Fruit fly (Drosophila melanogaster) whole organism, embryonic: Measurements from ENCODE around the gene CG14339.

ENCODE experiments used
- Atf-2 ChIP-seq: fragments of 200-800 bp; sonication (Bioruptor generic); optimal IDR thresholded peaks from 2 replicates; lab custom pipeline; 2016; ENCODE audit warnings: missing biosample characterization, missing genetic modification characterization
- CG10321 ChIP-seq: fragments of 200-800 bp; sonication (Bioruptor generic); IDR thresholded peaks from 2 replicates; pipeline ENCODE4 v1.3.6; 2022; ENCODE audit warnings: missing biosample characterization, missing genetic modification characterization
- CG11723 ChIP-seq: fragments of 200-800 bp; sonication (Bioruptor generic); optimal IDR thresholded peaks from 2 replicates; lab custom pipeline; 2017; ENCODE audit warnings: missing biosample characterization, mild to moderate bottlenecking, missing genetic modification characterization
- CG12071 ChIP-seq: fragments of 200-800 bp; sonication (Bioruptor generic); optimal IDR thresholded peaks from 3 replicates; lab custom pipeline; 2018; ENCODE audit warnings: missing biosample characterization, mild to moderate bottlenecking, missing genetic modification characterization
- CG12104 ChIP-seq: fragments of 200-800 bp; sonication (Bioruptor generic); optimal IDR thresholded peaks from 3 replicates; lab custom pipeline; 2016; ENCODE audit warnings: missing biosample characterization, missing genetic modification characterization
- CG12299 ChIP-seq: fragments of 200-800 bp; sonication (Bioruptor generic); optimal IDR thresholded peaks from 2 replicates; lab custom pipeline; 2018; ENCODE audit warnings: missing biosample characterization, mild to moderate bottlenecking, missing genetic modification characterization
- CG15269 ChIP-seq: fragments of 200-800 bp; sonication (Bioruptor generic); optimal IDR thresholded peaks from 2 replicates; lab custom pipeline; 2018; ENCODE audit warnings: missing biosample characterization, mild to moderate bottlenecking, missing genetic modification characterization, moderate library complexity
- CG17802 ChIP-seq: fragments of 200-800 bp; sonication (Bioruptor generic); optimal IDR thresholded peaks from 2 replicates; lab custom pipeline; 2018; ENCODE audit warnings: missing biosample characterization, mild to moderate bottlenecking, missing genetic modification characterization, moderate library complexity
- CG18764 ChIP-seq: fragments of 200-800 bp; sonication (Bioruptor generic); optimal IDR thresholded peaks from 3 replicates; lab custom pipeline; 2016; ENCODE audit warnings: missing biosample characterization, missing genetic modification characterization
- CG2678 ChIP-seq: fragments of 200-800 bp; sonication (Bioruptor generic); optimal IDR thresholded peaks from 3 replicates; lab custom pipeline; 2019; ENCODE audit warnings: missing biosample characterization, mild to moderate bottlenecking, missing genetic modification characterization, moderate library complexity
- CG3726 ChIP-seq: fragments of 200-800 bp; sonication (Bioruptor generic); IDR thresholded peaks from 3 replicates; pipeline ENCODE4, ENCODE4 v1.3.6; 2022; ENCODE audit warnings: missing biosample characterization, missing genetic modification characterization
- CG4360 ChIP-seq: fragments of 200-800 bp; sonication (Bioruptor generic); IDR thresholded peaks from 2 replicates; pipeline ENCODE4 v1.3.6; 2022; ENCODE audit warnings: missing biosample characterization, missing genetic modification characterization
- CG4424 ChIP-seq: fragments of 200-800 bp; sonication (Bioruptor generic); optimal IDR thresholded peaks from 3 replicates; lab custom pipeline; 2016; ENCODE audit warnings: missing biosample characterization, missing genetic modification characterization
- CG4617 ChIP-seq: fragments of 200-800 bp; sonication (Bioruptor generic); optimal IDR thresholded peaks from 3 replicates; lab custom pipeline; 2016; ENCODE audit warnings: missing biosample characterization, missing genetic modification characterization, borderline replicate concordance
- CG8388 ChIP-seq: fragments of 200-800 bp; sonication (Bioruptor generic); optimal IDR thresholded peaks from 2 replicates; lab custom pipeline; 2019; ENCODE audit warnings: missing biosample characterization, mild to moderate bottlenecking, missing genetic modification characterization, moderate library complexity
- CG9437 ChIP-seq: fragments of 200-800 bp; sonication (Bioruptor generic); optimal IDR thresholded peaks from 2 replicates; lab custom pipeline; 2018; ENCODE audit warnings: missing biosample characterization, mild to moderate bottlenecking, missing genetic modification characterization
- CG9797 ChIP-seq: fragments of 200-800 bp; sonication (Bioruptor generic); optimal IDR thresholded peaks from 3 replicates; lab custom pipeline; 2018; ENCODE audit warnings: missing biosample characterization, mild to moderate bottlenecking, missing genetic modification characterization
- CG9932 ChIP-seq: fragments of 200-800 bp; sonication (Bioruptor generic); IDR thresholded peaks from 2 replicates; pipeline ENCODE4 v1.3.6; 2022; ENCODE audit warnings: missing biosample characterization, missing genetic modification characterization
- CkIIα-i1 ChIP-seq: fragments of 200-800 bp; sonication (Bioruptor generic); IDR thresholded peaks from 2 replicates; pipeline ENCODE4 v1.3.6; 2022; ENCODE audit warnings: missing biosample characterization, missing genetic modification characterization
- CoRest ChIP-seq: fragments of 200-800 bp; sonication (Bioruptor generic); optimal IDR thresholded peaks from 3 replicates; lab custom pipeline; 2018; ENCODE audit warnings: missing biosample characterization, mild to moderate bottlenecking, missing genetic modification characterization, moderate library complexity
- Dad ChIP-seq: fragments of 200-800 bp; sonication (Bioruptor generic); optimal IDR thresholded peaks from 3 replicates; lab custom pipeline; 2016; ENCODE audit warnings: missing biosample characterization, missing genetic modification characterization
- Dek ChIP-seq: fragments of 200-800 bp; sonication (Bioruptor generic); optimal IDR thresholded peaks from 3 replicates; lab custom pipeline; 2019; ENCODE audit warnings: missing biosample characterization, mild to moderate bottlenecking, missing genetic modification characterization, moderate library complexity
- Doc2 ChIP-seq: fragments of 200-800 bp; sonication (Bioruptor generic); IDR thresholded peaks from 2 replicates; pipeline ENCODE4 v1.3.6; 2022; ENCODE audit warnings: missing biosample characterization, missing genetic modification characterization
- Drgx ChIP-seq: fragments of 200-800 bp; sonication (Bioruptor generic); IDR thresholded peaks from 2 replicates; pipeline ENCODE4 v1.3.6; 2022; ENCODE audit warnings: missing biosample characterization, missing genetic modification characterization
- Fer2 ChIP-seq: fragments of 200-800 bp; sonication (Bioruptor generic); optimal IDR thresholded peaks from 2 replicates; lab custom pipeline; 2018; ENCODE audit warnings: missing biosample characterization, mild to moderate bottlenecking, missing genetic modification characterization, moderate library complexity
- HLH4C ChIP-seq: fragments of 200-800 bp; sonication (Bioruptor generic); IDR thresholded peaks from 3 replicates; pipeline ENCODE4 v1.3.6; 2022; ENCODE audit warnings: missing biosample characterization, missing genetic modification characterization; ENCODE audit not compliant: partially characterized antibody
- Hr39 ChIP-seq: fragments of >200 bp; optimal IDR thresholded peaks from 2 replicates; lab custom pipeline; 2017
- Hsf ChIP-seq: fragments of 200-800 bp; sonication (Bioruptor generic); optimal IDR thresholded peaks from 3 replicates; lab custom pipeline; 2016; ENCODE audit warnings: missing biosample characterization, missing genetic modification characterization
- NC2α ChIP-seq: fragments of 200-800 bp; sonication (Bioruptor generic); optimal IDR thresholded peaks from 2 replicates; lab custom pipeline; 2016; ENCODE audit warnings: missing biosample characterization, missing genetic modification characterization
- NC2β ChIP-seq: fragments of 200-800 bp; sonication (Bioruptor generic); optimal IDR thresholded peaks from 2 replicates; lab custom pipeline; 2016; ENCODE audit warnings: missing biosample characterization, missing genetic modification characterization
- Poxn ChIP-seq: fragments of 200-800 bp; sonication (Bioruptor generic); IDR thresholded peaks from 2 replicates; pipeline ENCODE4 v1.3.6; 2022; ENCODE audit warnings: missing biosample characterization, missing genetic modification characterization
- Ptx1 ChIP-seq: fragments of 200-800 bp; sonication (Bioruptor generic); IDR thresholded peaks from 2 replicates; pipeline ENCODE4 v1.3.6; 2022; ENCODE audit warnings: missing biosample characterization, missing genetic modification characterization
- Xrp1 ChIP-seq: fragments of 200-800 bp; sonication (Bioruptor generic); IDR thresholded peaks from 2 replicates; pipeline ENCODE4 v1.3.6; 2022; ENCODE audit warnings: missing biosample characterization, missing genetic modification characterization
- ac ChIP-seq: fragments of 200-800 bp; sonication (Bioruptor generic); optimal IDR thresholded peaks from 3 replicates; lab custom pipeline; 2017; ENCODE audit warnings: missing biosample characterization, mild to moderate bottlenecking, missing genetic modification characterization
- btn ChIP-seq: fragments of 200-800 bp; sonication (Bioruptor generic); optimal IDR thresholded peaks from 2 replicates; lab custom pipeline; 2016; ENCODE audit warnings: missing biosample characterization, missing genetic modification characterization
- chif ChIP-seq, 2 experiments: fragments of 200-800 bp; sonication (Bioruptor generic); optimal IDR thresholded peaks; 3 replicates each; lab custom pipeline; 2016; ENCODE audit warnings: missing biosample characterization in 2 of 2, missing genetic modification characterization in 2 of 2
- chinmo ChIP-seq: fragments of 200-800 bp; sonication (Bioruptor generic); IDR thresholded peaks from 4 replicates; pipeline ENCODE4 v1.3.6; 2022; ENCODE audit warnings: missing biosample characterization, missing genetic modification characterization; ENCODE audit not compliant: partially characterized antibody
- onecut ChIP-seq: fragments of 200-800 bp; sonication (Bioruptor generic); IDR thresholded peaks from 2 replicates; pipeline ENCODE4 v1.3.6; 2022; ENCODE audit warnings: missing biosample characterization, missing genetic modification characterization
- otp ChIP-seq: fragments of 200-800 bp; sonication (Bioruptor generic); IDR thresholded peaks from 3 replicates; pipeline ENCODE4, ENCODE4 v1.3.6; 2022; ENCODE audit warnings: missing biosample characterization, missing genetic modification characterization
- pho ChIP-seq: fragments of 200-800 bp; sonication (Bioruptor generic); optimal IDR thresholded peaks from 2 replicates; lab custom pipeline; 2016; ENCODE audit warnings: missing biosample characterization, missing genetic modification characterization
- ranshi ChIP-seq: fragments of 200-800 bp; sonication (Bioruptor generic); IDR thresholded peaks from 2 replicates; pipeline ENCODE4 v1.3.6; 2022; ENCODE audit warnings: missing biosample characterization, missing genetic modification characterization
- row ChIP-seq: fragments of 200-800 bp; sonication (Bioruptor generic); IDR thresholded peaks from 3 replicates; pipeline ENCODE4 v1.3.6; 2022; ENCODE audit warnings: missing biosample characterization, missing genetic modification characterization
- sima ChIP-seq: fragments of 200-800 bp; sonication (Bioruptor generic); optimal IDR thresholded peaks from 2 replicates; lab custom pipeline; 2016; ENCODE audit warnings: missing biosample characterization, missing genetic modification characterization
- sr ChIP-seq: fragments of 200-800 bp; sonication (Bioruptor generic); IDR thresholded peaks from 3 replicates; pipeline ENCODE4 v1.3.6; 2022; ENCODE audit warnings: missing biosample characterization, missing genetic modification characterization
- stc ChIP-seq: fragments of 200-800 bp; sonication (Bioruptor generic); IDR thresholded peaks from 2 replicates; pipeline ENCODE4 v1.3.6; 2022; ENCODE audit warnings: missing biosample characterization, missing genetic modification characterization
- toy ChIP-seq: fragments of 200-800 bp; sonication (Bioruptor generic); IDR thresholded peaks from 2 replicates; pipeline ENCODE4 v1.3.6; 2022; ENCODE audit warnings: missing biosample characterization, missing genetic modification characterization
- unc-4 ChIP-seq: fragments of 200-800 bp; sonication (Bioruptor generic); IDR thresholded peaks from 2 replicates; pipeline ENCODE4 v1.3.6; 2022; ENCODE audit warnings: missing biosample characterization, missing genetic modification characterization; ENCODE audit not compliant: partially characterized antibody
- unpg ChIP-seq: fragments of 200-800 bp; sonication (Bioruptor generic); optimal IDR thresholded peaks from 3 replicates; lab custom pipeline; 2018; ENCODE audit warnings: missing biosample characterization, mild to moderate bottlenecking, missing genetic modification characterization, moderate library complexity
- usp ChIP-seq: fragments of >200 bp; optimal IDR thresholded peaks from 2 replicates; lab custom pipeline; 2017; ENCODE audit warnings: missing biosample characterization, missing genetic modification characterization
- vfl ChIP-seq: fragments of 200-800 bp; sonication (Bioruptor generic); optimal IDR thresholded peaks from 2 replicates; lab custom pipeline; 2016; ENCODE audit warnings: missing biosample characterization, missing genetic modification characterization
- zen ChIP-seq: fragments of 200-800 bp; sonication (Bioruptor generic); optimal IDR thresholded peaks from 3 replicates; lab custom pipeline; 2018; ENCODE audit warnings: missing biosample characterization, mild to moderate bottlenecking, missing genetic modification characterization, moderate library complexity

Gene CG14339

DNA sequence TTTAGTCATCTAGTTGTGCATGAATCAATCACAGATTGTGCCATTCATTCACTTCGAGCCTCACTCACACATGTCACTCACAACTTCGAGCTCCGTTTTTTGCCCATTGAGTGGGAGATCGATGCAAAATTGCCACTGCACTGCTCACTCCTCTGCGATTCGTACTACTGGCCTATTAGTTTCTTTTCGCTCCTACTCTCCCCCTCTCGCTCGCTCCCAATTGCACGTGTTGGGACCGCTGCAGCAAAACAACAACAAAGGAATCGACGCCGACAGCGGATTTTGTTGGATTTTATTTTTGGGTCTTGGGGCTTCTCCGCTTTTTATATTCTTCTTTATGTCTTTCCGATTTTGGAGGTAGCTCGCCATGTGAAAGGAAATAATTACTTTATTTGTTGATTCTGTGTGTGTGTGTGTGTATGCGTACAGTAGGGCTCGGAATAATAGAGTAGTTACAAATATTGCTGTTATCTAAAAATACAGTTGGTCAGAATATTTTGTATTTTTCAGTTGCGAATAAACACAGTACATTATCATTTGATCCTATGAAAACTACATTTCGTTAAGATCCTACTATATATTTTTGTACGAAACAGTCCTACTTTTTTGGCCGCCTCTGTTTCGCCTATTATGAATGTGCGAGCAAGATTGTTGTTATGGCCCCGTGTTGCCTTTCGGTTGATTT lies 34.0 kb upstream of the CG14339 start:
- TF ChIP-seq CG11723 (GFP tag; lab: Kevin White, UChicago) (peak; percentile 59), CG17802 (tag; lab: Kevin White, UChicago) (peak; percentile 66), pho (peak; percentile 55), unc-4 (GFP tag; lab: Robert Waterston, UW) (no peak), CG12299 (peak; percentile 71), toy (GFP tag; lab: Robert Waterston, UW) (no peak), zen (peak; percentile 66), sima (GFP tag; lab: Kevin White, UChicago) (peak; percentile 16), CG15269 (peak; percentile 79), CG12071 (GFP tag; lab: Kevin White, UChicago) (peak; percentile 75), chinmo (no peak), NC2α (GFP tag; lab: Kevin White, UChicago) (peak; percentile 52), otp (GFP tag; lab: Robert Waterston, UW) (0 out of 3 replicates have a peak, but pooled peaks have one; percentile 60), Hr39 (lab: Kevin White, UChicago) (no peak), sr (no peak), HLH4C (GFP tag; lab: Robert Waterston, UW) (no peak), CG2678 (tag; lab: Kevin White, UChicago) (peak; percentile 88), Poxn (no peak), Hsf (peak; percentile 79), usp (GFP tag; lab: Kevin White, UChicago) (no peak), CG10321 (no peak), btn (GFP tag; lab: Kevin White, UChicago) (no peak), CG9932 (GFP tag; lab: Robert Waterston, UW) (peak; percentile 38; the same call in 1 of the 2 replicates), NC2β (GFP tag; lab: Kevin White, UChicago) (peak; percentile 74), CG4360 (GFP tag; lab: Robert Waterston, UW) (peak; percentile 79), CG4617 (GFP tag; lab: Kevin White, UChicago) (no peak), Xrp1 (GFP tag; lab: Robert Waterston, UW) (peak; percentile 88), CG3726 (GFP tag; lab: Robert Waterston, UW) (0 out of 3 replicates have a peak, but pooled peaks have one; percentile 60), Fer2 (tag; lab: Kevin White, UChicago) (no peak), Dek (tag; lab: Kevin White, UChicago) (peak; percentile 63), CoRest (peak; percentile 87), chif (GFP tag; optimal IDR thresholded peaks at IDR 0.05; lab: Kevin White, UChicago) (peak; percentile 67 to 82), CG4424 (GFP tag; lab: Kevin White, UChicago) (peak; percentile 86), Doc2 (no peak), ac (GFP tag; lab: Kevin White, UChicago) (peak; percentile 55), unpg (peak; percentile 92), ranshi (peak; percentile 43; the same call in 1 of the 2 replicates), Drgx (GFP tag; lab: Robert Waterston, UW) (peak; percentile 57; the same call in 1 of the 2 replicates), onecut (GFP tag; lab: Robert Waterston, UW) (peak; percentile 66), row (GFP tag; lab: Robert Waterston, UW) (peak; percentile 79), CG9437 (GFP tag; lab: Kevin White, UChicago) (peak; percentile 74), Dad (GFP tag; lab: Kevin White, UChicago) (peak; percentile 32), Atf-2 (GFP tag; lab: Kevin White, UChicago) (peak; percentile 62), CkIIα-i1 (GFP tag; lab: Robert Waterston, UW) (no peak), CG18764 (GFP tag; lab: Kevin White, UChicago) (peak; percentile 67), Ptx1 (GFP tag; lab: Robert Waterston, UW) (peak; percentile 73), CG9797 (GFP tag; lab: Kevin White, UChicago) (no peak), stc (GFP tag; lab: Robert Waterston, UW) (peak; percentile 76), vfl (GFP tag; lab: Kevin White, UChicago) (no peak), CG8388 (peak; percentile 89), CG12104 (GFP tag; lab: Kevin White, UChicago) (peak; percentile 42)
